Worm (Caenorhabditis elegans): ENCODE data around the gene lim-4.

DNA sequence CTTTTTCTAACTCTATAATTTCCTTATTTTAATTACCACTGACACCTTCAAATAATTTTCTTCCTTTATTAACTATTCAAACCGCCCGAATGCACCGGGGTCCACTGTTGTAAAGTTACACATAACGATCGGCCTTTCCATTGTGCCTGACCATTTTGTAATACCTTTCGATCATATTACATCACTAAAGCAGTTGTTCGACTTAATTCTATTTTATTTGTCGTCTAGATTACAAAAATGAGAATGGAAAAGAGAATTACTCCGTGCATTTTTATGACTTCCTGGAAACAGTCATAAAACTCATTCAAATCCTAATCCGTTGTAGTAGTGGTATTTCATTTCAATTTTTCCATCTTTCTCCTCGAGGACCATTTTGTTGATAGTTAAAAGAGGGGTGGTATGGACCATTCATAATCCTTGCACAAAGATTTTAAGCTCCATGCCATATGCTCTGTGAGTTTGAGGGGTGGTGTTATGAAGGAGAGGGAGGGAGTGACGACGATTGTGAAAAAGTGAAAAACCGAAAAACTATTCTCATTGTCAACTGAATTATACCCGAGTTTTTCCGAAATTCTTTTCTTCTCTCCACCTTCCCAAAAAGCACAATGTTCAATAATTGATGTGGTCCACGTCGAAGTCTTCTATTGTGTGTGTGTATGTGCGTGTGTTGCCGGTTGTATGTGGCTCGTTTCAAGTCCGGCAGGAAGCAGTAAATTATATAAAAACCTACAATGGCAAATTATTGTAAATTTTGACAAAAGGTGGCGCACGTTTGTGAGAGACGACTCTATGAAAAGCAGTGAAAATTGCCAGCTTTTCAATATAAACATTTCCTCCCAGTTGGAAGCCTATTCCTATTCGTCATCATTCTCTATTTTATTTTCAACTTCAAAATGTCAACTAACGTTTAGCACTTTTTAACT is 25.2 kb upstream of the lim-4 start:
- TF ChIP-seq ama-1 (optimal IDR thresholded peaks at IDR 0.05) (no peak), ets-7 (tag; optimal IDR thresholded peaks at IDR 0.05) (no peak), B0310.2 (tag; optimal IDR thresholded peaks at IDR 0.05) (no peak), hmg-4 (GFP tag; optimal IDR thresholded peaks at IDR 0.05) (no peak), ceh-13 (GFP tag; optimal IDR thresholded peaks at IDR 0.05) (no peak), flt-1 (GFP tag; IDR thresholded peaks at IDR 0.05) (no peak), aly-1 (tag; optimal IDR thresholded peaks at IDR 0.05) (no peak), hmbx-1 (tag; optimal IDR thresholded peaks at IDR 0.05) (no peak), scrt-1 (GFP tag; IDR thresholded peaks at IDR 0.05) (no peak), pes-1 (GFP tag; IDR thresholded peaks at IDR 0.05) (no peak), tbx-11 (GFP tag; IDR thresholded peaks at IDR 0.05) (no peak), tbx-37 (GFP tag; conservative IDR thresholded peaks at IDR 0.05) (no peak), tra-4 (tag; optimal IDR thresholded peaks at IDR 0.05) (no peak)
